Worm (Caenorhabditis elegans) whole organism, mixed stage, embryonic: ENCODE measurements around the gene pqn-62.

Experiments used
- blmp-1 ChIP-seq: fragments of 150-350 bp; optimal IDR thresholded peaks from 2 replicates; lab custom pipeline; 2014; ENCODE audit warnings: missing biosample characterization, missing genetic modification characterization
- elt-3 ChIP-seq: fragments of 150-350 bp; optimal IDR thresholded peaks from 2 replicates; lab custom pipeline; 2014; ENCODE audit warnings: missing biosample characterization, missing genetic modification characterization
- flh-1 ChIP-seq: fragments of 200-800 bp; sonication (Bioruptor generic); optimal IDR thresholded peaks from 2 replicates; lab custom pipeline; 2018; ENCODE audit warnings: mild to moderate bottlenecking, missing genetic modification characterization, moderate library complexity, missing compliant biosample characterization
- hlh-1 ChIP-seq: fragments of 150-350 bp; optimal IDR thresholded peaks from 2 replicates; lab custom pipeline; 2014; ENCODE audit warnings: missing biosample characterization, missing genetic modification reagents, missing genetic modification characterization
- mab-5 ChIP-seq: fragments of 150-350 bp; optimal IDR thresholded peaks from 2 replicates; lab custom pipeline; 2014; ENCODE audit warnings: missing biosample characterization, missing genetic modification characterization
- nhr-28 ChIP-seq: fragments of 150-350 bp; optimal IDR thresholded peaks from 2 replicates; lab custom pipeline; 2014; ENCODE audit warnings: missing biosample characterization, missing genetic modification characterization
- pha-4 ChIP-seq: fragments of 150-350 bp; optimal IDR thresholded peaks from 2 replicates; lab custom pipeline; 2018; ENCODE audit warnings: missing biosample characterization, missing genetic modification reagents, missing genetic modification characterization
- unc-39 ChIP-seq: fragments of 150-350 bp; optimal IDR thresholded peaks from 2 replicates; lab custom pipeline; 2014; ENCODE audit warnings: missing biosample characterization, missing genetic modification characterization
- ztf-11 ChIP-seq: fragments of 150-350 bp; optimal IDR thresholded peaks from 2 replicates; lab custom pipeline; 2014; ENCODE audit warnings: missing biosample characterization, missing genetic modification characterization

DNA sequence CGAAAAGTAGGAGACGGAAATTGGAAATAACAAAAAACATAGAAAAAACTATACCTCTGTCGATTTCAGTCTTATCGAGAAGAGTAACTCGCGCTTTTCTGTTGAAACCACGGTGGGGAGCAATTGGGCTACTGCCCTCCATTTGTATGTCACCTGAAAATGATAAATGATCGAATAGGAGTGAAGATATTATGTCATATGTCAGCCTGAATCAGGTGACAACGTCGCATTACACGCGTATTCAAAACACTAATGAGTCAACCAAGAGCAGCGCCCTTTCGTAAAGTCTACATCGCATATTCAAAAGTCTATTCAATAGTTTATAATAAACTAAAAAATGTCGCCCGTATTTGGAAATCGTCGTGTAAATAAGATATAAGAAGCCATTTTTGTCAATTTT is 43.0 kb upstream of the pqn-62 start:
- no peak for TF ChIP-seq pha-4 (tag; lab: Kevin White, UChicago)
- no peak for TF ChIP-seq unc-39 (tag; lab: Kevin White, UChicago)
- no peak for TF ChIP-seq ztf-11 (tag; lab: Kevin White, UChicago)
- no peak for TF ChIP-seq hlh-1
- no peak for TF ChIP-seq mab-5 (tag; lab: Kevin White, UChicago)
- TF ChIP-seq blmp-1 (tag; lab: Kevin White, UChicago) = no peak
- no peak for TF ChIP-seq flh-1
- no peak for TF ChIP-seq nhr-28 (tag; lab: Kevin White, UChicago)
- no peak for TF ChIP-seq elt-3 (tag; lab: Kevin White, UChicago)
